Worm (Caenorhabditis elegans) whole organism, L3 larva: ENCODE data around the gene hlh-15.

Experiments
- mdl-1 ChIP-seq: fragments of 150-350 bp; optimal IDR thresholded peaks from 2 replicates; lab custom pipeline; 2014; ENCODE audit warnings: missing biosample characterization, missing genetic modification characterization
- zag-1 ChIP-seq: fragments of 150-350 bp; optimal IDR thresholded peaks from 2 replicates; lab custom pipeline; 2014; ENCODE audit warnings: missing biosample characterization, missing genetic modification characterization
- ztf-4 ChIP-seq: fragments of 150-350 bp; optimal IDR thresholded peaks from 2 replicates; lab custom pipeline; 2014; ENCODE audit warnings: missing biosample characterization, missing genetic modification characterization

DNA sequence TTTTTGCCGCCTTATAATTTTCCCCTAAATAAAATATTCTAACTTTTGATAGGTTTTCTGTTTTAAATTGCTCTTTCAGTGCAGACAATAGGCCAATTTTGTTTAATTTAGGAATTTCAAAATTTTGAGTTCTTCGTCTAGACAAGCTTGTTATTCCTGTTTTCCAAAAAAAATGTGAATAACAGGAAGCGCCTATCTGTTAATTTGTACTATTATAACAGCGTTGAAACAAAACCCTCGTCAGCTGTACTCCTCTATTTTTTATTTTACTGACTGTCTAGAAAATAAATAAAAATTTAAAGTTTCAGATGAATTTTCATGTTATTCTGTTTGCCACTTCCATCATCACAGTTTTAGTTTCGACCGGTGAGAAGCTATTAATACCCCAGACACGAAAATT lies 31.9 kb downstream of the hlh-15 start, which contains the start of gene F47G3.4:
- TF ChIP-seq mdl-1 (tag; lab: Kevin White, UChicago): no peak
- TF ChIP-seq ztf-4 (tag; lab: Kevin White, UChicago): no peak
- no peak for TF ChIP-seq zag-1 (tag; lab: Kevin White, UChicago)
